Fruit fly (Drosophila melanogaster): ENCODE measurements around the gene salt.

salt gene

dm6 chr3R:31704524-31705215 is 49.8 kb downstream of the salt start (continued):
- TF ChIP-seq CG31441 (GFP tag; IDR thresholded peaks at IDR 0.05) (peak; percentile 63), unpg (GFP tag; optimal IDR thresholded peaks at IDR 0.05) (peak; percentile 48), D19A (tag; optimal IDR thresholded peaks at IDR 0.05) (peak; percentile 28), CG32772 (GFP tag; IDR thresholded peaks at IDR 0.05) (peak; percentile 37; the same call in 1 of the 2 replicates), CG10267 (tag; optimal IDR thresholded peaks at IDR 0.05) (peak; percentile 71), Elba2 (GFP tag; optimal IDR thresholded peaks at IDR 0.05) (peak; percentile 36), CG6813 (GFP tag; optimal IDR thresholded peaks at IDR 0.05) (peak; percentile 22), D (optimal IDR thresholded peaks at IDR 0.05) (peak; percentile 84), D (GFP tag; optimal IDR thresholded peaks at IDR 0.05) (peak; percentile 49), ara (GFP tag; IDR thresholded peaks at IDR 0.05) (peak; percentile 83), CG14667 (GFP tag; IDR thresholded peaks at IDR 0.05) (peak; percentile 56), CG2199 (GFP tag; IDR thresholded peaks at IDR 0.05) (no peak), CG1529 (GFP tag; optimal IDR thresholded peaks at IDR 0.05) (peak; percentile 11), CG2712 (tag; optimal IDR thresholded peaks at IDR 0.05) (peak; percentile 88), Gsc (GFP tag; IDR thresholded peaks at IDR 0.05) (no peak), CG2678 (tag; optimal IDR thresholded peaks at IDR 0.05) (peak; percentile 1), run (tag; optimal IDR thresholded peaks at IDR 0.05) (no peak), crol (GFP tag; IDR thresholded peaks at IDR 0.05) (peak; percentile 32; the same call in 1 of the 2 replicates), H2.0 (GFP tag; IDR thresholded peaks at IDR 0.05) (peak; percentile 18; the same call in 1 of the 2 replicates), tin (GFP tag; optimal IDR thresholded peaks at IDR 0.05) (peak; percentile 39), az2 (GFP tag; optimal IDR thresholded peaks at IDR 0.05) (peak; percentile 37), CG1647 (GFP tag; optimal IDR thresholded peaks at IDR 0.05) (no peak), grn (GFP tag; optimal IDR thresholded peaks at IDR 0.05) (peak; percentile 70), C15 (GFP tag; IDR thresholded peaks at IDR 0.05) (no peak), row (GFP tag; IDR thresholded peaks at IDR 0.05) (peak; percentile 70), CG17829 (tag; optimal IDR thresholded peaks at IDR 0.05) (peak; percentile 79), HLH3B (GFP tag; IDR thresholded peaks at IDR 0.05) (0 out of 2 replicates have a peak, but pooled peaks have one; percentile 16), mam (GFP tag; optimal IDR thresholded peaks at IDR 0.05) (no peak), CG10462 (GFP tag; optimal IDR thresholded peaks at IDR 0.05) (no peak), CG16815 (GFP tag; optimal IDR thresholded peaks at IDR 0.05) (peak; percentile 76), CG18599 (GFP tag; optimal IDR thresholded peaks at IDR 0.05) (no peak), CG11093 (GFP tag; IDR thresholded peaks at IDR 0.05) (peak; percentile 38; the same call in 1 of the 3 replicates), sens-2 (GFP tag; IDR thresholded peaks at IDR 0.05) (0 out of 2 replicates have a peak, but pooled peaks have one; percentile 31), slp2 (GFP tag; optimal IDR thresholded peaks at IDR 0.05) (no peak), CG5180 (GFP tag; optimal IDR thresholded peaks at IDR 0.05) (no peak), esg (GFP tag; conservative IDR thresholded peaks at IDR 0.05) (0 out of 2 replicates have a peak, but pooled peaks have one; percentile 5), NfI (GFP tag; optimal IDR thresholded peaks at IDR 0.05) (no peak), corto (GFP tag; optimal IDR thresholded peaks at IDR 0.05) (no peak), Kr (GFP tag; optimal IDR thresholded peaks at IDR 0.05) (peak; percentile 88), CG30403 (GFP tag; optimal IDR thresholded peaks at IDR 0.05) (peak; percentile 28), CG12104 (GFP tag; optimal IDR thresholded peaks at IDR 0.05) (no peak), wek (GFP tag; optimal IDR thresholded peaks at IDR 0.05) (no peak), prd (optimal IDR thresholded peaks at IDR 0.05) (no peak), prd (GFP tag; IDR thresholded peaks at IDR 0.05) (peak; percentile 85), Abd-B (GFP tag; optimal IDR thresholded peaks at IDR 0.05) (peak; percentile 25), tll (GFP tag; optimal IDR thresholded peaks at IDR 0.05) (peak in 1 of 2 experiments; percentile 100), CG10209 (GFP tag; optimal IDR thresholded peaks at IDR 0.05) (peak; percentile 46), z (GFP tag; IDR thresholded peaks at IDR 0.05) (peak; percentile 57; the same call in 1 of the 3 replicates), CG7271 (tag; optimal IDR thresholded peaks at IDR 0.05) (no peak), CG7839 (tag; optimal IDR thresholded peaks at IDR 0.05) (peak; percentile 50)

All from whole organism, embryonic.